Worm (Caenorhabditis elegans): ENCODE measurements around the gene lev-9.

- no peak for TF ChIP-seq unc-39 (tag; optimal IDR thresholded peaks at IDR 0.05)
- no peak for TF ChIP-seq mxl-3 (GFP tag; optimal IDR thresholded peaks at IDR 0.05)
- TF ChIP-seq nhr-11 (tag; optimal IDR thresholded peaks at IDR 0.05) = peak; percentile 73
- TF ChIP-seq F37D6.2 (tag; optimal IDR thresholded peaks at IDR 0.05) = no peak
- TF ChIP-seq rbr-2 (tag; optimal IDR thresholded peaks at IDR 0.05) = peak; percentile 37
- TF ChIP-seq ceh-32 (tag; optimal IDR thresholded peaks at IDR 0.05; ENCODE audit: poor library complexity) = no peak
- no peak for TF ChIP-seq unc-130 (GFP tag; optimal IDR thresholded peaks at IDR 0.05)
- TF ChIP-seq spr-3 (GFP tag; optimal IDR thresholded peaks at IDR 0.05) = no peak
- no peak for TF ChIP-seq ctbp-1 (GFP tag; IDR thresholded peaks at IDR 0.05)
Observed at ce11 chrX:6251947-6252617, 39.5 kb downstream of the lev-9 start.
